Worm (Caenorhabditis elegans) whole organism, mixed stage, embryonic: ENCODE measurements around the gene F34H10.3.

Experiments used
- blmp-1 ChIP-seq: fragments of 150-350 bp; optimal IDR thresholded peaks from 2 replicates; lab custom pipeline; 2014; ENCODE audit warnings: missing biosample characterization, missing genetic modification characterization
- ces-1 ChIP-seq: fragments of 150-350 bp; optimal IDR thresholded peaks from 2 replicates; lab custom pipeline; 2014; ENCODE audit warnings: missing biosample characterization, missing genetic modification reagents, missing genetic modification characterization
- cnd-1 ChIP-seq: fragments of 200-800 bp; sonication (Bioruptor generic); optimal IDR thresholded peaks from 2 replicates; lab custom pipeline; 2018; ENCODE audit warnings: mild to moderate bottlenecking, missing genetic modification characterization, missing compliant biosample characterization
- elt-1 ChIP-seq: sonication (generic microtip); optimal IDR thresholded peaks from 2 replicates; lab custom pipeline; 2017; ENCODE audit warnings: missing genetic modification characterization, mild to moderate bottlenecking, missing compliant biosample characterization, antibody characterized with exemption, moderate library complexity, borderline replicate concordance; ENCODE audit not compliant: insufficient read depth
- ham-2 ChIP-seq: fragments of 200-800 bp; sonication (Bioruptor generic); optimal IDR thresholded peaks from 2 replicates; lab custom pipeline; 2018; ENCODE audit warnings: mild to moderate bottlenecking, missing genetic modification characterization, missing compliant biosample characterization
- lin-13 ChIP-seq: fragments of 150-350 bp; optimal IDR thresholded peaks from 2 replicates; lab custom pipeline; 2014; ENCODE audit warnings: missing biosample characterization, missing genetic modification characterization
- mls-2 ChIP-seq: sonication (generic microtip); optimal IDR thresholded peaks from 2 replicates; lab custom pipeline; 2016; ENCODE audit warnings: mild to moderate bottlenecking, missing genetic modification characterization, moderate library complexity, missing compliant biosample characterization
- nhr-237 ChIP-seq: fragments of 150-350 bp; optimal IDR thresholded peaks from 2 replicates; lab custom pipeline; 2014; ENCODE audit warnings: missing biosample characterization, missing genetic modification characterization
- nhr-28 ChIP-seq: fragments of 150-350 bp; optimal IDR thresholded peaks from 2 replicates; lab custom pipeline; 2014; ENCODE audit warnings: missing biosample characterization, missing genetic modification characterization
- nhr-76 ChIP-seq: sonication (generic microtip); optimal IDR thresholded peaks from 2 replicates; lab custom pipeline; 2017; ENCODE audit warnings: missing biosample characterization, missing genetic modification characterization
- unc-39 ChIP-seq: fragments of 150-350 bp; optimal IDR thresholded peaks from 2 replicates; lab custom pipeline; 2014; ENCODE audit warnings: missing biosample characterization, missing genetic modification characterization
- unc-62 ChIP-seq: fragments of 150-350 bp; optimal IDR thresholded peaks from 2 replicates; lab custom pipeline; 2014; ENCODE audit warnings: missing biosample characterization, missing genetic modification reagents, missing genetic modification characterization
- ztf-11 ChIP-seq: fragments of 150-350 bp; optimal IDR thresholded peaks from 2 replicates; lab custom pipeline; 2014; ENCODE audit warnings: missing biosample characterization, missing genetic modification characterization

- TF ChIP-seq nhr-28 (tag; lab: Kevin White, UChicago) (no peak), unc-62 (no peak), ces-1 (GFP tag; lab: Kevin White, UChicago) (no peak), lin-13 (no peak), elt-1 (tag; lab: Kevin White, UChicago) (no peak), unc-39 (tag; lab: Kevin White, UChicago) (no peak), blmp-1 (tag; lab: Kevin White, UChicago) (no peak), ham-2 (GFP tag; lab: Kevin White, UChicago) (no peak), nhr-76 (tag; lab: Kevin White, UChicago) (no peak), nhr-237 (tag; lab: Kevin White, UChicago) (no peak), ztf-11 (tag; lab: Kevin White, UChicago) (no peak), cnd-1 (tag; lab: Kevin White, UChicago) (no peak), mls-2 (tag; lab: Kevin White, UChicago) (no peak)
Measured at ce11 chrX:9677927-9678326, 43.1 kb upstream of the F34H10.3 start.
